Fruit fly (Drosophila melanogaster) whole organism, embryonic: Measurements from ENCODE around the gene dlg1.

Source experiments
- Atf3 ChIP-seq: fragments of 200-800 bp; sonication (Bioruptor generic); optimal IDR thresholded peaks from 3 replicates; lab custom pipeline; 2016; ENCODE audit warnings: missing biosample characterization, missing genetic modification characterization
- Atf6 ChIP-seq: fragments of 200-800 bp; sonication (Bioruptor generic); IDR thresholded peaks from 2 replicates; pipeline ENCODE4 v1.3.6; 2022; ENCODE audit warnings: missing biosample characterization, missing genetic modification characterization
- B-H1 ChIP-seq: fragments of 200-800 bp; sonication (Bioruptor generic); IDR thresholded peaks from 3 replicates; pipeline ENCODE4 v1.3.6; 2022; ENCODE audit warnings: missing biosample characterization, missing genetic modification characterization
- CG1024 ChIP-seq: fragments of 200-800 bp; sonication (Bioruptor generic); IDR thresholded peaks from 2 replicates; pipeline ENCODE4 v1.3.6; 2022; ENCODE audit warnings: missing biosample characterization, missing genetic modification characterization
- CG10654 ChIP-seq: fragments of 200-800 bp; sonication (Bioruptor generic); optimal IDR thresholded peaks from 2 replicates; lab custom pipeline; 2016; ENCODE audit warnings: missing biosample characterization, missing genetic modification characterization
- CG11085 ChIP-seq: fragments of 200-800 bp; sonication (Bioruptor generic); IDR thresholded peaks from 2 replicates; pipeline ENCODE4 v1.3.6; 2022; ENCODE audit warnings: missing biosample characterization, missing genetic modification characterization
- CG12299 ChIP-seq: fragments of 200-800 bp; sonication (Bioruptor generic); optimal IDR thresholded peaks from 2 replicates; lab custom pipeline; 2018; ENCODE audit warnings: missing biosample characterization, mild to moderate bottlenecking, missing genetic modification characterization
- CG13894 ChIP-seq: fragments of 200-800 bp; sonication (Bioruptor generic); optimal IDR thresholded peaks from 3 replicates; lab custom pipeline; 2018; ENCODE audit warnings: missing biosample characterization, mild to moderate bottlenecking, missing genetic modification characterization, moderate library complexity
- CG14014 ChIP-seq: fragments of 200-800 bp; sonication (Bioruptor generic); IDR thresholded peaks from 2 replicates; pipeline ENCODE4 v1.3.6; 2022; ENCODE audit warnings: missing biosample characterization, missing genetic modification characterization
- CG1647 ChIP-seq: fragments of 200-800 bp; sonication (Bioruptor generic); optimal IDR thresholded peaks from 3 replicates; lab custom pipeline; 2016; ENCODE audit warnings: missing biosample characterization, missing genetic modification characterization
- CG2199 ChIP-seq: fragments of 200-800 bp; sonication (Bioruptor generic); IDR thresholded peaks from 3 replicates; pipeline ENCODE4 v1.3.6; 2022; ENCODE audit warnings: missing biosample characterization, missing genetic modification characterization
- CG5245 ChIP-seq: fragments of 200-800 bp; sonication (Bioruptor generic); optimal IDR thresholded peaks from 3 replicates; lab custom pipeline; 2016; ENCODE audit warnings: missing biosample characterization, missing genetic modification characterization
- CG7556 ChIP-seq: fragments of 200-800 bp; sonication (Bioruptor generic); optimal IDR thresholded peaks from 2 replicates; lab custom pipeline; 2017; ENCODE audit warnings: missing biosample characterization, mild to moderate bottlenecking, missing genetic modification characterization
- CG7786 ChIP-seq: fragments of 200-800 bp; sonication (Bioruptor generic); optimal IDR thresholded peaks from 2 replicates; lab custom pipeline; 2016; ENCODE audit warnings: missing biosample characterization, missing genetic modification characterization
- CG7928 ChIP-seq: fragments of 200-800 bp; sonication (Bioruptor generic); optimal IDR thresholded peaks from 2 replicates; lab custom pipeline; 2017; ENCODE audit warnings: missing biosample characterization, mild to moderate bottlenecking, missing genetic modification characterization
- CG8089 ChIP-seq: fragments of 200-800 bp; sonication (Bioruptor generic); optimal IDR thresholded peaks from 3 replicates; lab custom pipeline; 2016; ENCODE audit warnings: missing biosample characterization, missing genetic modification characterization
- CG8388 ChIP-seq: fragments of 200-800 bp; sonication (Bioruptor generic); optimal IDR thresholded peaks from 2 replicates; lab custom pipeline; 2019; ENCODE audit warnings: missing biosample characterization, mild to moderate bottlenecking, missing genetic modification characterization, moderate library complexity
- D19A ChIP-seq: fragments of 200-800 bp; optimal IDR thresholded peaks from 3 replicates; lab custom pipeline; 2019; ENCODE audit warnings: missing biosample characterization, mild to moderate bottlenecking, missing genetic modification characterization, moderate library complexity
- Drgx ChIP-seq: fragments of 200-800 bp; sonication (Bioruptor generic); IDR thresholded peaks from 2 replicates; pipeline ENCODE4 v1.3.6; 2022; ENCODE audit warnings: missing biosample characterization, missing genetic modification characterization
- E2f1 ChIP-seq: fragments of 200-800 bp; sonication (Bioruptor generic); IDR thresholded peaks from 2 replicates; pipeline ENCODE4 v1.3.6; 2022; ENCODE audit warnings: missing biosample characterization, missing genetic modification characterization
- Hey ChIP-seq: fragments of 200-800 bp; sonication (Bioruptor generic); optimal IDR thresholded peaks from 3 replicates; lab custom pipeline; 2018; ENCODE audit warnings: missing biosample characterization, mild to moderate bottlenecking, missing genetic modification characterization
- Lhr ChIP-seq: fragments of 200-800 bp; sonication (Bioruptor generic); optimal IDR thresholded peaks from 3 replicates; lab custom pipeline; 2017; ENCODE audit warnings: mild to moderate bottlenecking, missing biosample characterization, missing genetic modification reagents, missing genetic modification characterization
- NC2β ChIP-seq: fragments of 200-800 bp; sonication (Bioruptor generic); optimal IDR thresholded peaks from 2 replicates; lab custom pipeline; 2016; ENCODE audit warnings: missing biosample characterization, missing genetic modification characterization
- Opbp ChIP-seq: fragments of 200-800 bp; sonication (Bioruptor generic); IDR thresholded peaks from 3 replicates; pipeline ENCODE4 v1.3.6; 2022; ENCODE audit warnings: missing biosample characterization, missing genetic modification characterization; ENCODE audit not compliant: partially characterized antibody
- Pdp1 ChIP-seq, 2 experiments: fragments of 200-800 bp; sonication (Bioruptor generic); optimal IDR thresholded peaks; 3 replicates each; lab custom pipeline; 2016; ENCODE audit warnings: missing biosample characterization in 2 of 2, missing genetic modification characterization in 2 of 2, mild to moderate bottlenecking in 1 of 2, moderate library complexity in 1 of 2
- Poxn ChIP-seq: fragments of 200-800 bp; sonication (Bioruptor generic); IDR thresholded peaks from 2 replicates; pipeline ENCODE4 v1.3.6; 2022; ENCODE audit warnings: missing biosample characterization, missing genetic modification characterization
- Ptx1 ChIP-seq: fragments of 200-800 bp; sonication (Bioruptor generic); IDR thresholded peaks from 2 replicates; pipeline ENCODE4 v1.3.6; 2022; ENCODE audit warnings: missing biosample characterization, missing genetic modification characterization
- Side ChIP-seq: fragments of 200-800 bp; sonication (Bioruptor generic); optimal IDR thresholded peaks from 2 replicates; lab custom pipeline; 2016; ENCODE audit warnings: missing biosample characterization, missing genetic modification characterization
- ase ChIP-seq: fragments of 200-800 bp; sonication (Bioruptor generic); IDR thresholded peaks from 3 replicates; pipeline ENCODE4 v1.3.6; 2022; ENCODE audit warnings: missing biosample characterization, missing genetic modification characterization
- bab2 ChIP-seq: fragments of 200-800 bp; sonication (Bioruptor generic); optimal IDR thresholded peaks from 2 replicates; lab custom pipeline; 2016; ENCODE audit warnings: missing biosample characterization, missing genetic modification characterization
- dm ChIP-seq: fragments of 200-800 bp; sonication (Bioruptor generic); optimal IDR thresholded peaks from 3 replicates; lab custom pipeline; 2016; ENCODE audit warnings: missing biosample characterization, missing genetic modification characterization
- eve ChIP-seq, 2 experiments: fragments of >200 bp; optimal IDR thresholded peaks; 2 replicates each; lab custom pipeline; 2017; ENCODE audit warnings: missing biosample characterization in 2 of 2, missing genetic modification characterization in 2 of 2
- fd102C ChIP-seq: fragments of 200-800 bp; sonication (Bioruptor generic); optimal IDR thresholded peaks from 2 replicates; lab custom pipeline; 2018; ENCODE audit warnings: missing biosample characterization, mild to moderate bottlenecking, missing genetic modification characterization, moderate library complexity
- fd3F ChIP-seq: fragments of 200-800 bp; sonication (Bioruptor generic); optimal IDR thresholded peaks from 2 replicates; lab custom pipeline; 2018; ENCODE audit warnings: missing biosample characterization, mild to moderate bottlenecking, missing genetic modification characterization, moderate library complexity
- gce ChIP-seq: fragments of 200-800 bp; sonication (Bioruptor generic); IDR thresholded peaks from 3 replicates; pipeline ENCODE4 v1.3.6; 2022; ENCODE audit warnings: missing biosample characterization, missing genetic modification characterization
- gcm2 ChIP-seq: fragments of 200-800 bp; sonication (Bioruptor generic); optimal IDR thresholded peaks from 2 replicates; lab custom pipeline; 2016; ENCODE audit warnings: missing biosample characterization, missing genetic modification characterization
- gfzf ChIP-seq: fragments of 200-800 bp; sonication (Bioruptor generic); optimal IDR thresholded peaks from 2 replicates; lab custom pipeline; 2016; ENCODE audit warnings: missing biosample characterization, mild to moderate bottlenecking, missing genetic modification characterization, moderate library complexity
- lilli ChIP-seq: fragments of 200-800 bp; sonication (Bioruptor generic); optimal IDR thresholded peaks from 3 replicates; lab custom pipeline; 2016; ENCODE audit warnings: missing biosample characterization, missing genetic modification characterization
- lola ChIP-seq, 3 experiments: fragments of >200 bp in 2 of 3; fragments of 200-800 bp in 1 of 3; sonication (Bioruptor generic) in 1 of 3; optimal IDR thresholded peaks; 2 replicates each; lab custom pipeline; 2017 to 2019; ENCODE audit warnings: missing biosample characterization in 3 of 3, missing genetic modification characterization in 3 of 3, mild to moderate bottlenecking in 1 of 3, moderate library complexity in 1 of 3
- mld ChIP-seq: fragments of 200-800 bp; sonication (Bioruptor generic); IDR thresholded peaks from 3 replicates; pipeline ENCODE4 v1.3.6; 2022; ENCODE audit warnings: missing biosample characterization, missing genetic modification characterization; ENCODE audit not compliant: partially characterized antibody
- pita ChIP-seq: fragments of 200-800 bp; sonication (Bioruptor generic); optimal IDR thresholded peaks from 2 replicates; lab custom pipeline; 2017; ENCODE audit warnings: missing biosample characterization, mild to moderate bottlenecking, missing genetic modification characterization
- ranshi ChIP-seq: fragments of 200-800 bp; sonication (Bioruptor generic); IDR thresholded peaks from 2 replicates; pipeline ENCODE4 v1.3.6; 2022; ENCODE audit warnings: missing biosample characterization, missing genetic modification characterization
- row ChIP-seq: fragments of 200-800 bp; sonication (Bioruptor generic); IDR thresholded peaks from 3 replicates; pipeline ENCODE4 v1.3.6; 2022; ENCODE audit warnings: missing biosample characterization, missing genetic modification characterization
- scrt ChIP-seq: fragments of 200-800 bp; sonication (Bioruptor generic); optimal IDR thresholded peaks from 2 replicates; lab custom pipeline; 2018; ENCODE audit warnings: missing biosample characterization, mild to moderate bottlenecking, missing genetic modification characterization, moderate library complexity
- sisA ChIP-seq: fragments of 200-800 bp; sonication (Bioruptor generic); IDR thresholded peaks from 2 replicates; pipeline ENCODE4 v1.3.6; 2022; ENCODE audit warnings: missing biosample characterization, missing genetic modification characterization
- slbo ChIP-seq: fragments of 200-800 bp; sonication (Bioruptor generic); IDR thresholded peaks from 2 replicates; pipeline ENCODE4 v1.3.6; 2022; ENCODE audit warnings: missing biosample characterization, missing genetic modification characterization
- sr ChIP-seq: fragments of 200-800 bp; sonication (Bioruptor generic); IDR thresholded peaks from 3 replicates; pipeline ENCODE4 v1.3.6; 2022; ENCODE audit warnings: missing biosample characterization, missing genetic modification characterization
- twi ChIP-seq: fragments of 200-800 bp; optimal IDR thresholded peaks from 2 replicates; lab custom pipeline; 2019; ENCODE audit warnings: missing biosample characterization, mild to moderate bottlenecking, missing genetic modification characterization, moderate library complexity
- zf30C ChIP-seq: fragments of 200-800 bp; sonication (Bioruptor generic); optimal IDR thresholded peaks from 3 replicates; lab custom pipeline; 2018; ENCODE audit warnings: missing biosample characterization, mild to moderate bottlenecking, missing genetic modification characterization
- zfh2 ChIP-seq: fragments of 200-800 bp; sonication (Bioruptor generic); optimal IDR thresholded peaks from 2 replicates; lab custom pipeline; 2016; ENCODE audit warnings: missing biosample characterization, missing genetic modification characterization

Gene dlg1

dm6 chrX:11338047-11338747, 31.3 kb upstream of the dlg1 start (continued):
- peak; percentile 50 for TF ChIP-seq CG5245 (GFP tag; lab: Kevin White, UChicago)
- peak; percentile 71 for TF ChIP-seq lilli (GFP tag; lab: Kevin White, UChicago)
- TF ChIP-seq NC2β (GFP tag; lab: Kevin White, UChicago): peak; percentile 60
- peak; percentile 8 for TF ChIP-seq CG1647 (GFP tag; lab: Kevin White, UChicago)
- no peak for TF ChIP-seq CG7928
- TF ChIP-seq Ptx1 (GFP tag; lab: Robert Waterston, UW): peak; percentile 73
- peak; percentile 79 for TF ChIP-seq row
- peak; percentile 50; the same call in 1 of the 2 replicates for TF ChIP-seq ranshi (GFP tag; lab: Robert Waterston, UW)
- no peak for TF ChIP-seq CG11085 (GFP tag; lab: Robert Waterston, UW)
- no peak for TF ChIP-seq B-H1 (GFP tag; lab: Robert Waterston, UW)
- TF ChIP-seq CG12299 (tag; lab: Kevin White, UChicago): peak; percentile 39
- TF ChIP-seq CG7786 (GFP tag; lab: Kevin White, UChicago): peak; percentile 73
- TF ChIP-seq Atf3: peak; percentile 42
- peak; percentile 54 for TF ChIP-seq slbo
- TF ChIP-seq Hey (tag; lab: Kevin White, UChicago): no peak
- TF ChIP-seq E2f1: peak; percentile 63
- peak in 1 of 3 experiments; percentile 76 for TF ChIP-seq lola (GFP tag; optimal IDR thresholded peaks at IDR 0.05; lab: Kevin White, UChicago)
- peak; percentile 41 for TF ChIP-seq CG10654 (GFP tag; lab: Kevin White, UChicago)
- peak; percentile 39 for TF ChIP-seq zfh2 (GFP tag; lab: Kevin White, UChicago)
- TF ChIP-seq scrt (GFP tag; lab: Kevin White, UChicago): no peak
- TF ChIP-seq gfzf: no peak
- TF ChIP-seq Side: peak; percentile 52
- peak; percentile 84 for TF ChIP-seq CG7556 (GFP tag; lab: Kevin White, UChicago)
- no peak for TF ChIP-seq Opbp (GFP tag; lab: Robert Waterston, UW)
- no peak for TF ChIP-seq ase
- peak; percentile 26; the same call in 1 of the 2 replicates for TF ChIP-seq Drgx (GFP tag; lab: Robert Waterston, UW)
- peak; percentile 68; the same call in 1 of the 2 replicates for TF ChIP-seq CG14014 (GFP tag; lab: Robert Waterston, UW)
- TF ChIP-seq Pdp1 (GFP tag; optimal IDR thresholded peaks at IDR 0.05; lab: Kevin White, UChicago): peak; percentile 61 to 73
- no peak for TF ChIP-seq pita (GFP tag; lab: Kevin White, UChicago)
- TF ChIP-seq CG2199 (GFP tag; lab: Robert Waterston, UW): no peak
- TF ChIP-seq gce (GFP tag; lab: Robert Waterston, UW): 0 out of 3 replicates have a peak, but pooled peaks have one; percentile 22
- TF ChIP-seq Poxn (GFP tag; lab: Robert Waterston, UW): no peak
- TF ChIP-seq CG13894: no peak
- TF ChIP-seq zf30C (GFP tag; lab: Kevin White, UChicago): peak; percentile 52
- TF ChIP-seq CG1024 (GFP tag; lab: Robert Waterston, UW): no peak
- no peak for TF ChIP-seq Lhr (GFP tag; lab: Kevin White, UChicago)
- TF ChIP-seq twi (tag; lab: Kevin White, UChicago): no peak
- no peak for TF ChIP-seq fd102C (GFP tag; lab: Kevin White, UChicago)
- TF ChIP-seq gcm2 (GFP tag; lab: Kevin White, UChicago): no peak
- TF ChIP-seq CG8089 (GFP tag; lab: Kevin White, UChicago): peak; percentile 46
- TF ChIP-seq sisA (GFP tag; lab: Robert Waterston, UW): peak; percentile 69
- TF ChIP-seq Atf6 (GFP tag; lab: Robert Waterston, UW): peak; percentile 72
- TF ChIP-seq D19A (tag; lab: Kevin White, UChicago): no peak
- TF ChIP-seq dm (GFP tag; lab: Kevin White, UChicago): peak; percentile 27
- TF ChIP-seq bab2 (GFP tag; lab: Kevin White, UChicago): peak; percentile 65
- TF ChIP-seq CG8388 (GFP tag; lab: Kevin White, UChicago): peak; percentile 72
- no peak for TF ChIP-seq sr (GFP tag; lab: Robert Waterston, UW)
- no peak for TF ChIP-seq eve (GFP tag; optimal IDR thresholded peaks at IDR 0.05; lab: Kevin White, UChicago)
- peak; percentile 55 for TF ChIP-seq fd3F (GFP tag; lab: Kevin White, UChicago)
- TF ChIP-seq mld (GFP tag; lab: Robert Waterston, UW): no peak
